Worm (Caenorhabditis elegans): Measurements from ENCODE around the gene twk-18.

Gene twk-18

ce11 chrX:9024270-9024669, 36.3 kb downstream of the twk-18 start:
- TF ChIP-seq dao-5 (tag; optimal IDR thresholded peaks at IDR 0.05) (peak; percentile 80), W03F9.2 (tag; optimal IDR thresholded peaks at IDR 0.05) (no peak), him-1 (tag; optimal IDR thresholded peaks at IDR 0.05) (peak; percentile 38)

- no peak for TF ChIP-seq W03F9.2 (tag; optimal IDR thresholded peaks at IDR 0.05)
- TF ChIP-seq dao-5 (tag; optimal IDR thresholded peaks at IDR 0.05), result no peak
- no peak for TF ChIP-seq him-1 (tag; optimal IDR thresholded peaks at IDR 0.05)
Observed at ce11 chrX:9025484-9025883, 37.6 kb downstream of the twk-18 start.

ce11 chrX:9027304-9027703, 39.4 kb downstream of the twk-18 start, which contains the start of gene T25B6.3:
Gene T25B6.3 (plus strand): TSS chrX:9027604.
- TF ChIP-seq W03F9.2 (tag; optimal IDR thresholded peaks at IDR 0.05) (no peak), him-1 (tag; optimal IDR thresholded peaks at IDR 0.05) (no peak), dao-5 (tag; optimal IDR thresholded peaks at IDR 0.05) (no peak)

ce11 chrX:9028909-9029520, 41.1 kb downstream of the twk-18 start, which contains the start of gene snf-12:
Gene snf-12 (plus strand): TSS chrX:9029470.
- TF ChIP-seq him-1 (tag; optimal IDR thresholded peaks at IDR 0.05) (no peak), W03F9.2 (tag; optimal IDR thresholded peaks at IDR 0.05) (no peak), dao-5 (tag; optimal IDR thresholded peaks at IDR 0.05) (no peak)

ce11 chrX:9034310-9034709, 46.4 kb downstream of the twk-18 start, which contains the start of gene nep-22:
Gene nep-22 (plus strand): TSS chrX:9034554.
- TF ChIP-seq him-1 (tag; optimal IDR thresholded peaks at IDR 0.05) (no peak), W03F9.2 (tag; optimal IDR thresholded peaks at IDR 0.05) (no peak), dao-5 (tag; optimal IDR thresholded peaks at IDR 0.05) (no peak)

- no peak for TF ChIP-seq him-1 (tag; optimal IDR thresholded peaks at IDR 0.05)
- TF ChIP-seq W03F9.2 (tag; optimal IDR thresholded peaks at IDR 0.05), result no peak
Observed at ce11 chrX:9035142-9035541, 47.2 kb downstream of the twk-18 start.

ce11 chrX:9036237-9036636, 48.3 kb downstream of the twk-18 start:
- TF ChIP-seq him-1 (tag; optimal IDR thresholded peaks at IDR 0.05), result no peak
- TF ChIP-seq dao-5 (tag; optimal IDR thresholded peaks at IDR 0.05), result no peak
- no peak for TF ChIP-seq W03F9.2 (tag; optimal IDR thresholded peaks at IDR 0.05)

All from whole organism, L4/young adult.